Fruit fly (Drosophila melanogaster) whole organism, prepupa: ENCODE measurements around the gene Muted.

ENCODE experiments used
- CG10631 ChIP-seq: fragments of 200-800 bp; sonication (Bioruptor generic); optimal IDR thresholded peaks from 2 replicates; lab custom pipeline; 2016; ENCODE audit warnings: missing biosample characterization, missing genetic modification characterization
- CG11294 ChIP-seq: fragments of 200-800 bp; sonication (Bioruptor generic); IDR thresholded peaks from 2 replicates; pipeline ENCODE4 v1.3.6; 2022; ENCODE audit warnings: missing biosample characterization, missing genetic modification characterization
- CG15336 ChIP-seq: fragments of 200-800 bp; sonication (Bioruptor generic); IDR thresholded peaks from 2 replicates; pipeline ENCODE4 v1.3.6; 2022; ENCODE audit warnings: missing biosample characterization, missing genetic modification characterization
- CG1621 ChIP-seq: fragments of 200-800 bp; sonication (Bioruptor generic); optimal IDR thresholded peaks from 3 replicates; lab custom pipeline; 2018; ENCODE audit warnings: missing biosample characterization, mild to moderate bottlenecking, missing genetic modification characterization
- CG3032 ChIP-seq: fragments of 200-800 bp; optimal IDR thresholded peaks from 2 replicates; lab custom pipeline; 2019; ENCODE audit warnings: missing biosample characterization, mild to moderate bottlenecking, missing genetic modification characterization, moderate library complexity
- CG34406 ChIP-seq: fragments of 200-800 bp; sonication (Bioruptor generic); optimal IDR thresholded peaks from 3 replicates; lab custom pipeline; 2016; ENCODE audit warnings: missing biosample characterization, missing genetic modification characterization
- CG6854 ChIP-seq: fragments of 200-800 bp; sonication (Bioruptor generic); optimal IDR thresholded peaks from 2 replicates; lab custom pipeline; 2017; ENCODE audit warnings: missing biosample characterization, mild to moderate bottlenecking, missing genetic modification characterization
- CG8319 ChIP-seq: fragments of 200-800 bp; sonication (Bioruptor generic); optimal IDR thresholded peaks from 3 replicates; lab custom pipeline; 2016; ENCODE audit warnings: missing biosample characterization, missing genetic modification characterization
- CG8632 ChIP-seq: fragments of 200-800 bp; sonication (Bioruptor generic); optimal IDR thresholded peaks from 3 replicates; lab custom pipeline; 2016; ENCODE audit warnings: missing biosample characterization, missing genetic modification characterization
- Eip75B ChIP-seq: fragments of 200-800 bp; sonication (Bioruptor generic); optimal IDR thresholded peaks from 3 replicates; lab custom pipeline; 2016; ENCODE audit warnings: missing biosample characterization, missing genetic modification characterization
- Ets21C ChIP-seq: fragments of 200-800 bp; sonication (Bioruptor generic); optimal IDR thresholded peaks from 3 replicates; lab custom pipeline; 2016; ENCODE audit warnings: missing biosample characterization, missing genetic modification characterization
- Hr38 ChIP-seq: sonication (Bioruptor generic); optimal IDR thresholded peaks from 2 replicates; lab custom pipeline; 2016; ENCODE audit warnings: missing biosample characterization, missing genetic modification characterization
- Hr39 ChIP-seq: fragments of 200-800 bp; sonication (Bioruptor generic); optimal IDR thresholded peaks from 2 replicates; lab custom pipeline; 2016; ENCODE audit warnings: missing biosample characterization, missing genetic modification characterization
- Lpt ChIP-seq: fragments of 200-800 bp; sonication (Bioruptor generic); optimal IDR thresholded peaks from 3 replicates; lab custom pipeline; 2016; ENCODE audit warnings: missing biosample characterization, missing genetic modification characterization
- Met ChIP-seq: fragments of 200-800 bp; sonication (Bioruptor generic); optimal IDR thresholded peaks from 3 replicates; lab custom pipeline; 2016; ENCODE audit warnings: missing biosample characterization, missing genetic modification characterization
- OdsH ChIP-seq: fragments of 200-800 bp; sonication (Bioruptor generic); optimal IDR thresholded peaks from 3 replicates; lab custom pipeline; 2016; ENCODE audit warnings: missing biosample characterization, missing genetic modification characterization
- Smox ChIP-seq: fragments of 200-800 bp; sonication (Bioruptor generic); optimal IDR thresholded peaks from 3 replicates; lab custom pipeline; 2016; ENCODE audit warnings: missing biosample characterization, missing genetic modification characterization
- Sox102F ChIP-seq: fragments of 200-800 bp; sonication (Bioruptor generic); optimal IDR thresholded peaks from 2 replicates; lab custom pipeline; 2016; ENCODE audit warnings: missing biosample characterization, mild to moderate bottlenecking, missing genetic modification characterization
- achi ChIP-seq: fragments of 200-800 bp; sonication (Bioruptor generic); optimal IDR thresholded peaks from 3 replicates; lab custom pipeline; 2016; ENCODE audit warnings: missing biosample characterization, missing genetic modification characterization
- acj6 ChIP-seq: fragments of 200-800 bp; sonication (Bioruptor generic); optimal IDR thresholded peaks from 3 replicates; lab custom pipeline; 2016; ENCODE audit warnings: missing biosample characterization, missing genetic modification characterization
- cyc ChIP-seq: fragments of 200-800 bp; sonication (Bioruptor generic); optimal IDR thresholded peaks from 3 replicates; lab custom pipeline; 2016; ENCODE audit warnings: missing biosample characterization, missing genetic modification characterization
- dsx ChIP-seq: fragments of 200-800 bp; optimal IDR thresholded peaks from 3 replicates; lab custom pipeline; 2019; ENCODE audit warnings: missing biosample characterization, mild to moderate bottlenecking, missing genetic modification characterization, moderate library complexity; ENCODE audit not compliant: poor library complexity, severe bottlenecking
- eg ChIP-seq: fragments of 200-800 bp; sonication (Bioruptor generic); IDR thresholded peaks from 3 replicates; pipeline ENCODE4 v1.3.6; 2022; ENCODE audit warnings: missing biosample characterization, missing genetic modification characterization
- esn ChIP-seq: fragments of 200-800 bp; sonication (Bioruptor generic); optimal IDR thresholded peaks from 2 replicates; lab custom pipeline; 2016; ENCODE audit warnings: missing biosample characterization, mild to moderate bottlenecking, missing genetic modification characterization, moderate library complexity
- fd59A ChIP-seq: fragments of 200-800 bp; sonication (Bioruptor generic); optimal IDR thresholded peaks from 2 replicates; lab custom pipeline; 2017; ENCODE audit warnings: missing biosample characterization, mild to moderate bottlenecking, missing genetic modification characterization, missing genetic modification reagents
- fkh ChIP-seq: fragments of 200-800 bp; sonication (Bioruptor generic); optimal IDR thresholded peaks from 3 replicates; lab custom pipeline; 2017; ENCODE audit warnings: missing biosample characterization, mild to moderate bottlenecking, missing genetic modification characterization, moderate library complexity
- lz ChIP-seq: fragments of 200-800 bp; sonication (Bioruptor generic); optimal IDR thresholded peaks from 3 replicates; lab custom pipeline; 2016; ENCODE audit warnings: missing biosample characterization, missing genetic modification characterization
- net ChIP-seq: fragments of 200-800 bp; sonication (Bioruptor generic); optimal IDR thresholded peaks from 3 replicates; lab custom pipeline; 2016; ENCODE audit warnings: missing biosample characterization, missing genetic modification characterization
- ss ChIP-seq, 2 experiments: fragments of 200-800 bp; sonication (Bioruptor generic); optimal IDR thresholded peaks; 2 replicates in 1 of 2; 3 replicates in 1 of 2; lab custom pipeline; 2017 to 2018; ENCODE audit warnings: mild to moderate bottlenecking in 2 of 2, missing biosample characterization in 2 of 2, missing genetic modification characterization in 2 of 2, moderate library complexity in 1 of 2
- vri ChIP-seq: fragments of 200-800 bp; sonication (Bioruptor generic); optimal IDR thresholded peaks from 3 replicates; lab custom pipeline; 2016; ENCODE audit warnings: missing biosample characterization, mild to moderate bottlenecking, missing genetic modification characterization

The Muted gene

DNA sequence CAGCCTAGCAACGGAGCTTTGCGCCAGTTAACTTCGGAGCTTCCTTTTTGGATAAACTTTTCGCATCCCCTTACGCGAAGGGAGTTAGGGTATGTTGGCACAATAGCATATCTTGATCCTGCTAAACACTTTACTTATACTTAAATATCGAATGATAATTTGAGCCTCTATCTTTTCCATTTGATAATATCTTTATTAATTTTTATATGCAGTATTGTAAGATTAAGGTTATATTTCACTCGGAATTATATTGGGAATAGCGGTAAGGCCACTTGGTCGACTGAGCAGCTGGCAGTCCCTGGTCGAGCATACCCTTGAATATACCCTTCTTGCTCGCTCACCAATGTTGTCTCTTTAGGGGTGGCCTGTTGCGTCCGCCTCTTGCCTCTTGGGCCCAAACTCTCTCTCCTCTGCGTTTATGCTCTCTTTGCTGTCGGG, 6.4 kb downstream of the Muted start (continued):
- TF ChIP-seq CG1621 (no peak), Met (peak; percentile 66), achi (GFP tag; lab: Kevin White, UChicago) (peak; percentile 58), Sox102F (GFP tag; lab: Kevin White, UChicago) (peak; percentile 74), vri (peak; percentile 2), Lpt (GFP tag; lab: Kevin White, UChicago) (peak; percentile 53), CG8319 (GFP tag; lab: Kevin White, UChicago) (peak; percentile 48), Smox (GFP tag; lab: Kevin White, UChicago) (no peak)

DNA sequence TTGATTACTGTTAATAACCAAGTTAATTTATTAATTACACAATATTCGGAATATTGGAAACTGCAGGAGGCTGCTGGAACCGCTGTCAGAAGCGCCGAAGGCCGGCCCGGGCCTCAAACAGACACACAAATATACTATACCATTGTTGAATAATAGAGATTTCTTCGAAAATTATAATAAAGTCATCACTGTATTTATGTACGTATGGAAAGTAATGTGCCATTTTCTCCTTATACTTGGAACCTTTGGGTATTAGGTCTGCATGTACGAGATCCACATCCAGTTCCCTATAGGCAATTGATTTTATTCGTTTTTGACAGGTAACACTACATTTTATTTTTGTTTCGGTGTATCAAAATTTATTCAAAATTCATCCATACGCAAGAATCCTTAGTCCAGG, 10.1 kb downstream of the Muted start, which contains the start of gene CG7069:
Gene CG7069, plus strand, starts transcription at position 301 of the 400 bp plus-strand sequence.
- TF ChIP-seq cyc (GFP tag; lab: Kevin White, UChicago) (no peak), fd59A (GFP tag; lab: Kevin White, UChicago) (no peak), Hr38 (GFP tag; lab: Kevin White, UChicago) (no peak), OdsH (GFP tag; lab: Kevin White, UChicago) (no peak), esn (GFP tag; lab: Kevin White, UChicago) (no peak), CG10631 (no peak), Sox102F (GFP tag; lab: Kevin White, UChicago) (no peak), dsx (no peak), CG6854 (no peak), lz (GFP tag; lab: Kevin White, UChicago) (no peak), fkh (no peak), eg (GFP tag; lab: Robert Waterston, UW) (no peak)

DNA sequence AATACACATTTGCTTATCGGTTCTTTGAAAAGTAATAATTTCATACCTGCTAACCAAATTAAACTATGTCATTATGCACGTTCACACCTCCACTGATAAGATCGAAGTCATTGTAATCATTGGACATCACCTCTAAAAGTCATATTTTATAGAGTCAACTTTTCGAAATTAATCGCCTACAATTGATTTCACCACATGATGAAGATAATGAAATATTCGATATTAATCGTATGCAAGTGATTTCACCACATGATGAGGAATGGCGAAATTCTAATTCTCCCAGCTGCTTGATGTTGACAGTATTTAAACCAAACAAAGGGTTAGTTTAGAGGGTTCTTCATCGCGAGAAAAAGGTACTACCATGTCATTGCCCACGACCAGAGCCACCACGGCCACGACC, 13.3 kb downstream of the Muted start, which contains the start of gene CG18596:
Gene CG18596, plus strand, starts transcription at position 250 of the 400 bp plus-strand sequence.
- TF ChIP-seq dsx: no peak
- no peak for TF ChIP-seq CG6854
- no peak for TF ChIP-seq Ets21C (GFP tag; lab: Kevin White, UChicago)
- no peak for TF ChIP-seq achi (GFP tag; lab: Kevin White, UChicago)
- no peak for TF ChIP-seq CG8632
- TF ChIP-seq CG15336 (GFP tag; lab: Robert Waterston, UW): no peak
- TF ChIP-seq CG34406 (GFP tag; lab: Kevin White, UChicago): no peak
- no peak for TF ChIP-seq net (GFP tag; lab: Kevin White, UChicago)
- TF ChIP-seq Lpt (GFP tag; lab: Kevin White, UChicago): no peak
- TF ChIP-seq fkh: no peak
- TF ChIP-seq vri: no peak

DNA sequence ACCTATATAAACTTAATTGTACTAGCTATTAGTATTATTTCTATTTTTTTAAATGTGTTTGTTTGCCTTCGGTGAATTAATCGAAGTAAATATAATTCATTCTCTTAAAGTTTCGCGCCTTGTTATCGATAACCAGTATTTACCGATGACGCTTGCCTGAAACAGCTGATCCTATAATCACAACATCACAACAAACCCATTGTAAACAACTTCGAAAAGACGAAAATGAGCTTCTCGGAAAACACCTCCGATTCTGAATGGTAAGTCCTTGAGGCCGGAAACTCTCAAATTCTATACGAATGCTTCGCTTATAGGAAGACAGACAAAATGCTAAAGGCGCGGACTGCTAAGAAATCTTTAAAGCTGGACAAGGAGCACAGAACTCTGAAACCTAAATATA, 17.5 kb downstream of the Muted start, which contains the start of gene CG34149:
Gene CG34149, plus strand, starts transcription at position 187 of the 400 bp plus-strand sequence.
- TF ChIP-seq Hr39 (GFP tag; lab: Kevin White, UChicago) (no peak), dsx (no peak), fkh (peak; percentile 82)
- TF ChIP-seq, all 60 proteins: peak for 1

DNA sequence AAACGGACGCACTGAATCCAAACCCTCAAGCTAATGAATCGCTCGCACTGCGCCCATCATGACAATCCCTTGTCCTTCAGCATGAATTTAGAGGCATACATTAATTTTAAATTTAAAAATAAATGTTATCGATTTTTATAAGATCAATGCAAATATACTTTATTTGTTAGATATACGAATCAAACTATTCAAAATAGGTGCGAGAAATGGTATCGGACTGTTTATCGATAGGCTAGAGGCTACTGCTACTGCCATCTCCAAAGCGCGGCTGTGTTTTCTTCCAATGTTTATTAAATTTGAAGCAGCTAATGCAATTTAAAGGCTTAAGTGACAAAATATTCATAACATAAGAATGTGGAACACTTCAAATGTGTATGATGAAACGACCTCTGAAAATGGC, 18.7 kb downstream of the Muted start, which contains the start of gene CG43342:
Gene CG43342, plus strand, starts transcription at position 264 of the 400 bp plus-strand sequence.
- TF ChIP-seq CG11294 (GFP tag; lab: Robert Waterston, UW): no peak
- peak; percentile 64 for TF ChIP-seq fkh

DNA sequence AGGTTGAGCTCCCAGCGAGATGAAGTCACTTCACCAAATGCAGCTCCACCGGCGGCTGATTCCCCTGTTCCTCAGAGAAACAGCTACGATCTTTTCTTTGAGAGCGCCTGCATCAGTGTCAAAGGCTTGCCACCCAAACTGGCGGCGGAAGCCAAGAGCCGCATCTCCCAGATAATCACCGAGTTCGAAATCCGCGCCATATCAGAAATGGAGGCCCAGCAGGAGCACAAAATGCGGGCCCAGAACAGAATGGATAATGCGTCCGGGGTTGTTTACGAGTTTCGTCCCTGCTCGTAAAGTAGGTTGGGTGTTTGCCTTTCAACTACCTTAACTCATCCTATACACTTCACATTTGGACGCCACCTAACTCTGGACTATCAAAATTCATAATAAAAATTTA, 19.3 kb downstream of the Muted start, which contains the start of gene Gpdh3:
Gene Gpdh3, plus strand, starts transcription at position 301 of the 400 bp plus-strand sequence.
- TF ChIP-seq CG3032: no peak
- no peak for TF ChIP-seq CG11294 (GFP tag; lab: Robert Waterston, UW)
- TF ChIP-seq ss (GFP tag; optimal IDR thresholded peaks at IDR 0.05; lab: Kevin White, UChicago): no peak
- TF ChIP-seq Eip75B (GFP tag; lab: Kevin White, UChicago): no peak
- no peak for TF ChIP-seq Sox102F (GFP tag; lab: Kevin White, UChicago)
- TF ChIP-seq acj6: no peak
- TF ChIP-seq, all 60 proteins: peak for 0
